Worm (Caenorhabditis elegans) whole organism, midembryonic: ENCODE data around the gene hsp-16.41.
A peak's percentile ranks its signal among the peaks of the same experiment; 100 is the strongest.
"Not testable (repeated sequence)": the region's sequence is repeated elsewhere in the genome, so short reads cannot be mapped to it uniquely, and the experiment has no call there.

Experiments used
- T22C8.4 ChIP-seq: fragments of 200-800 bp; sonication (Bioruptor generic); IDR thresholded peaks from 2 replicates; pipeline ENCODE4 v1.3.6; 2022; ENCODE audit warnings: missing genetic modification characterization, missing compliant biosample characterization
- cog-1 ChIP-seq: sonication (generic microtip); optimal IDR thresholded peaks from 2 replicates; lab custom pipeline; 2016; ENCODE audit warnings: missing genetic modification characterization, missing compliant biosample characterization
- flt-1 ChIP-seq: fragments of 200-800 bp; sonication (Bioruptor generic); IDR thresholded peaks from 2 replicates; pipeline ENCODE4 v1.3.6; 2022; ENCODE audit warnings: missing genetic modification characterization, missing compliant biosample characterization
- klf-2 ChIP-seq: fragments of 200-800 bp; sonication (Bioruptor generic); conservative IDR thresholded peaks from 2 replicates; pipeline ENCODE4 v1.3.6; 2022; ENCODE audit warnings: missing genetic modification reagents, missing genetic modification characterization, missing compliant biosample characterization
- med-1 ChIP-seq: sonication (generic microtip); optimal IDR thresholded peaks from 2 replicates; lab custom pipeline; 2017; ENCODE audit warnings: missing genetic modification characterization, mild to moderate bottlenecking, missing compliant biosample characterization, antibody characterized with exemption, missing genetic modification reagents; ENCODE audit not compliant: insufficient read depth
- ref-1 ChIP-seq: fragments of 200-800 bp; sonication (Bioruptor generic); conservative IDR thresholded peaks from 2 replicates; pipeline ENCODE4 v1.3.6; 2022; ENCODE audit warnings: missing genetic modification reagents, missing genetic modification characterization, missing compliant biosample characterization
- tab-1 ChIP-seq: fragments of 200-800 bp; sonication (Bioruptor generic); IDR thresholded peaks from 2 replicates; pipeline ENCODE4 v1.3.6; 2022; ENCODE audit warnings: missing genetic modification characterization, missing compliant biosample characterization
- ztf-23 ChIP-seq: fragments of 200-800 bp; sonication (Bioruptor generic); IDR thresholded peaks from 2 replicates; pipeline ENCODE4 v1.3.6; 2022; ENCODE audit warnings: missing genetic modification reagents, missing genetic modification characterization, missing compliant biosample characterization
- ztf-29 ChIP-seq: fragments of 200-800 bp; sonication (Bioruptor generic); IDR thresholded peaks from 2 replicates; pipeline ENCODE4 v1.3.6; 2022; ENCODE audit warnings: missing genetic modification reagents, missing genetic modification characterization, missing compliant biosample characterization

Gene hsp-16.41

ce11 chrV:1807160-1807559 is 2.2 kb downstream of the hsp-16.41 start, which contains the start of gene srt-42:
srt-42 (plus strand) TSS chrV:1807460.
- TF ChIP-seq ref-1 (GFP tag; lab: Robert Waterston, UW) (no peak), tab-1 (GFP tag; lab: Robert Waterston, UW) (no peak), ztf-29 (GFP tag; lab: Robert Waterston, UW) (no peak), med-1 (no peak), ztf-23 (GFP tag; lab: Robert Waterston, UW) (no peak), T22C8.4 (GFP tag; lab: Robert Waterston, UW) (no peak), cog-1 (tag; lab: Kevin White, UChicago) (no peak), klf-2 (GFP tag; lab: Robert Waterston, UW) (no peak), flt-1 (GFP tag; lab: Robert Waterston, UW) (no peak)

- TF ChIP-seq ref-1 (GFP tag; lab: Robert Waterston, UW) = no peak
- TF ChIP-seq med-1 = no peak
- no peak for TF ChIP-seq tab-1 (GFP tag; lab: Robert Waterston, UW)
- no peak for TF ChIP-seq cog-1 (tag; lab: Kevin White, UChicago)
- no peak for TF ChIP-seq flt-1 (GFP tag; lab: Robert Waterston, UW)
- no peak for TF ChIP-seq klf-2 (GFP tag; lab: Robert Waterston, UW)
- no peak for TF ChIP-seq ztf-29 (GFP tag; lab: Robert Waterston, UW)
- TF ChIP-seq T22C8.4 (GFP tag; lab: Robert Waterston, UW) = no peak
- no peak for TF ChIP-seq ztf-23 (GFP tag; lab: Robert Waterston, UW)
Observed at ce11 chrV:1811035-1811434, 6.1 kb downstream of the hsp-16.41 start, which contains the start of gene Y46H3A.4. Y46H3A.4 (minus strand) TSS chrV:1811135.

- TF ChIP-seq ztf-29 (GFP tag; lab: Robert Waterston, UW); med-1; ref-1 (GFP tag; lab: Robert Waterston, UW): not testable (repeated sequence)
Observed at ce11 chrV:1814784-1815183, 9.8 kb downstream of the hsp-16.41 start, which contains the start of gene Y46H3A.5. Y46H3A.5 (minus strand) TSS chrV:1814884.

ce11 chrV:1820016-1820415 is 15.0 kb downstream of the hsp-16.41 start:
- TF ChIP-seq flt-1 (GFP tag; lab: Robert Waterston, UW) (no peak), med-1 (no peak), ztf-29 (GFP tag; lab: Robert Waterston, UW) (no peak), klf-2 (GFP tag; lab: Robert Waterston, UW) (no peak), tab-1 (GFP tag; lab: Robert Waterston, UW) (no peak), cog-1 (tag; lab: Kevin White, UChicago) (no peak), T22C8.4 (GFP tag; lab: Robert Waterston, UW) (no peak), ztf-23 (GFP tag; lab: Robert Waterston, UW) (no peak), ref-1 (GFP tag; lab: Robert Waterston, UW) (no peak)

- TF ChIP-seq ztf-23 (GFP tag; lab: Robert Waterston, UW) (no peak), flt-1 (GFP tag; lab: Robert Waterston, UW) (no peak), cog-1 (tag; lab: Kevin White, UChicago) (no peak), tab-1 (GFP tag; lab: Robert Waterston, UW) (no peak), klf-2 (GFP tag; lab: Robert Waterston, UW) (no peak), ztf-29 (GFP tag; lab: Robert Waterston, UW) (no peak), T22C8.4 (GFP tag; lab: Robert Waterston, UW) (no peak), med-1 (no peak), ref-1 (GFP tag; lab: Robert Waterston, UW) (no peak)
Observed at ce11 chrV:1820749-1821148, 15.8 kb downstream of the hsp-16.41 start.

- TF ChIP-seq cog-1 (tag; lab: Kevin White, UChicago) (no peak), ztf-29 (GFP tag; lab: Robert Waterston, UW) (no peak), klf-2 (GFP tag; lab: Robert Waterston, UW) (0 out of 2 replicates have a peak, but pooled peaks have one; percentile 53), med-1 (peak; percentile 81), tab-1 (GFP tag; lab: Robert Waterston, UW) (peak; percentile 67; the same call in 1 of the 2 replicates), ref-1 (GFP tag; lab: Robert Waterston, UW) (0 out of 2 replicates have a peak, but pooled peaks have one; percentile 37), flt-1 (GFP tag; lab: Robert Waterston, UW) (peak; percentile 46; the same call in 1 of the 2 replicates), T22C8.4 (GFP tag; lab: Robert Waterston, UW) (no peak), ztf-23 (GFP tag; lab: Robert Waterston, UW) (peak; percentile 76)
Observed at ce11 chrV:1821287-1821686, 16.3 kb downstream of the hsp-16.41 start, which contains the start of the genes gly-7 and mrpl-39. gly-7 (minus strand) TSS chrV:1821323. mrpl-39 (plus strand) TSS chrV:1821579.

- TF ChIP-seq med-1 = no peak
- TF ChIP-seq tab-1 (GFP tag; lab: Robert Waterston, UW) = no peak
- no peak for TF ChIP-seq cog-1 (tag; lab: Kevin White, UChicago)
- TF ChIP-seq flt-1 (GFP tag; lab: Robert Waterston, UW) = no peak
- TF ChIP-seq ref-1 (GFP tag; lab: Robert Waterston, UW) = no peak
- no peak for TF ChIP-seq ztf-23 (GFP tag; lab: Robert Waterston, UW)
- no peak for TF ChIP-seq klf-2 (GFP tag; lab: Robert Waterston, UW)
- no peak for TF ChIP-seq T22C8.4 (GFP tag; lab: Robert Waterston, UW)
- no peak for TF ChIP-seq ztf-29 (GFP tag; lab: Robert Waterston, UW)
Observed at ce11 chrV:1824528-1824927, 19.6 kb downstream of the hsp-16.41 start.

ce11 chrV:1829973-1830372 is 25.0 kb downstream of the hsp-16.41 start, which contains the start of gene Y32G9B.1:
Y32G9B.1 (minus strand) TSS chrV:1830073.
- TF ChIP-seq T22C8.4 (GFP tag; lab: Robert Waterston, UW) (no peak), ztf-23 (GFP tag; lab: Robert Waterston, UW) (no peak), tab-1 (GFP tag; lab: Robert Waterston, UW) (no peak), cog-1 (tag; lab: Kevin White, UChicago) (no peak), ztf-29 (GFP tag; lab: Robert Waterston, UW) (no peak), klf-2 (GFP tag; lab: Robert Waterston, UW) (no peak), flt-1 (GFP tag; lab: Robert Waterston, UW) (no peak), ref-1 (GFP tag; lab: Robert Waterston, UW) (no peak), med-1 (no peak)

ce11 chrV:1841744-1842143 is 36.8 kb downstream of the hsp-16.41 start, which contains the start of gene T10B5.8:
T10B5.8 (plus strand) TSS chrV:1842044.
- TF ChIP-seq med-1 (no peak), cog-1 (tag; lab: Kevin White, UChicago) (no peak), tab-1 (GFP tag; lab: Robert Waterston, UW) (no peak), flt-1 (GFP tag; lab: Robert Waterston, UW) (no peak), ztf-29 (GFP tag; lab: Robert Waterston, UW) (no peak), ztf-23 (GFP tag; lab: Robert Waterston, UW) (no peak), ref-1 (GFP tag; lab: Robert Waterston, UW) (no peak), T22C8.4 (GFP tag; lab: Robert Waterston, UW) (no peak), klf-2 (GFP tag; lab: Robert Waterston, UW) (no peak)
